Fruit fly (Drosophila melanogaster): ENCODE results near the gene CG13692.

Gene CG13692

dm6 chr2L:440638-441454, 19.3 kb downstream of the CG13692 start (continued):
- TF ChIP-seq CG8290 (GFP tag; optimal IDR thresholded peaks at IDR 0.05) (peak; percentile 8), CG8290 (tag; optimal IDR thresholded peaks at IDR 0.05) (no peak), CkIIα-i1 (GFP tag; IDR thresholded peaks at IDR 0.05) (no peak), CG6654 (GFP tag; optimal IDR thresholded peaks at IDR 0.05) (no peak), CoRest (tag; optimal IDR thresholded peaks at IDR 0.05) (peak; percentile 55), az2 (GFP tag; optimal IDR thresholded peaks at IDR 0.05) (peak; percentile 30), Abd-B (GFP tag; optimal IDR thresholded peaks at IDR 0.05) (peak; percentile 9), Kr (GFP tag; optimal IDR thresholded peaks at IDR 0.05) (peak; percentile 18), nom (GFP tag; optimal IDR thresholded peaks at IDR 0.05) (peak; percentile 75), phol (tag; optimal IDR thresholded peaks at IDR 0.05) (peak; percentile 79), CG14441 (GFP tag; IDR thresholded peaks at IDR 0.05) (no peak), ci (GFP tag; IDR thresholded peaks at IDR 0.05) (no peak), slbo (GFP tag; IDR thresholded peaks at IDR 0.05) (no peak), fd96Cb (tag; optimal IDR thresholded peaks at IDR 0.05) (peak; percentile 56), psq (GFP tag; optimal IDR thresholded peaks at IDR 0.05) (peak; percentile 34), Hr51 (GFP tag; optimal IDR thresholded peaks at IDR 0.05) (no peak), Sox100B (GFP tag; optimal IDR thresholded peaks at IDR 0.05) (peak; percentile 52), row (GFP tag; IDR thresholded peaks at IDR 0.05) (peak; percentile 54), Atf-2 (GFP tag; optimal IDR thresholded peaks at IDR 0.05) (no peak), CG18619 (GFP tag; optimal IDR thresholded peaks at IDR 0.05) (peak; percentile 9), ranshi (GFP tag; IDR thresholded peaks at IDR 0.05) (peak; percentile 24; the same call in 1 of the 2 replicates), aop (GFP tag; IDR thresholded peaks at IDR 0.05) (no peak)

dm6 chr2L:441455-441730, 19.8 kb downstream of the CG13692 start:
- TF ChIP-seq CG11247 (GFP tag; IDR thresholded peaks at IDR 0.05) (no peak), CG10147 (GFP tag; optimal IDR thresholded peaks at IDR 0.05) (no peak), Med (GFP tag) (peak; percentile 30), Myb (GFP tag; optimal IDR thresholded peaks at IDR 0.05) (no peak), CG15514 (GFP tag; optimal IDR thresholded peaks at IDR 0.05) (no peak), Hsf (GFP tag; optimal IDR thresholded peaks at IDR 0.05) (no peak), disco-r (GFP tag; optimal IDR thresholded peaks at IDR 0.05) (no peak), Sin3A (optimal IDR thresholded peaks at IDR 0.05) (no peak), sd (tag; optimal IDR thresholded peaks at IDR 0.05) (peak; percentile 26), kni (GFP tag; optimal IDR thresholded peaks at IDR 0.05) (peak; percentile 13), CG18262 (tag; optimal IDR thresholded peaks at IDR 0.05) (no peak), CG7745 (tag; optimal IDR thresholded peaks at IDR 0.05) (peak; percentile 51), Opbp (GFP tag; IDR thresholded peaks at IDR 0.05; ENCODE audit: partially characterized antibody) (0 out of 3 replicates have a peak, but pooled peaks have one; percentile 27)

dm6 chr2L:441927-442691, 20.5 kb downstream of the CG13692 start:
- TF ChIP-seq CG4617 (GFP tag; optimal IDR thresholded peaks at IDR 0.05; ENCODE audit: borderline replicate concordance) = no peak
- peak; percentile 43 for TF ChIP-seq trh (GFP tag; optimal IDR thresholded peaks at IDR 0.05)
- peak; percentile 70 for TF ChIP-seq bcd (GFP tag; optimal IDR thresholded peaks at IDR 0.05)
- TF ChIP-seq NC2α (GFP tag; optimal IDR thresholded peaks at IDR 0.05) = peak; percentile 49
- TF ChIP-seq CG14710 (tag; optimal IDR thresholded peaks at IDR 0.05) = peak; percentile 85
- peak; percentile 81 for TF ChIP-seq CG1529 (GFP tag; optimal IDR thresholded peaks at IDR 0.05)
- no peak for TF ChIP-seq CkIIα-i1 (GFP tag; IDR thresholded peaks at IDR 0.05)
- TF ChIP-seq br (optimal IDR thresholded peaks at IDR 0.05) = no peak
- TF ChIP-seq Poxn (GFP tag; IDR thresholded peaks at IDR 0.05) = no peak
- TF ChIP-seq CG17328 (GFP tag; IDR thresholded peaks at IDR 0.05) = peak; percentile 94
- TF ChIP-seq wek (GFP tag; optimal IDR thresholded peaks at IDR 0.05) = peak; percentile 66
- peak; percentile 78 for TF ChIP-seq CG5180 (GFP tag; optimal IDR thresholded peaks at IDR 0.05)
- peak; percentile 72 for TF ChIP-seq tgo (GFP tag; IDR thresholded peaks at IDR 0.05)
- TF ChIP-seq CG11247 (GFP tag; IDR thresholded peaks at IDR 0.05) = no peak
- TF ChIP-seq hkb (optimal IDR thresholded peaks at IDR 0.05) = no peak
- peak; percentile 88 for TF ChIP-seq hkb (GFP tag; IDR thresholded peaks at IDR 0.05)

All from whole organism, embryonic.